Fruit fly (Drosophila melanogaster) whole organism, adult: ENCODE data around the gene CG14995.

Source experiments
- CG7101 ChIP-seq: fragments of 200-800 bp; sonication (Bioruptor generic); optimal IDR thresholded peaks from 2 replicates; lab custom pipeline; 2018; ENCODE audit warnings: missing biosample characterization, mild to moderate bottlenecking, missing genetic modification characterization, moderate library complexity
- Clk ChIP-seq: fragments of 200-800 bp; sonication (Bioruptor generic); optimal IDR thresholded peaks from 2 replicates; lab custom pipeline; 2017; ENCODE audit warnings: missing biosample characterization, missing genetic modification characterization
- Crg-1 ChIP-seq: fragments of 200-800 bp; sonication (Bioruptor generic); optimal IDR thresholded peaks from 2 replicates; lab custom pipeline; 2016; ENCODE audit warnings: missing biosample characterization, missing genetic modification characterization
- Hr96 ChIP-seq: fragments of 200-800 bp; sonication (Bioruptor generic); optimal IDR thresholded peaks from 2 replicates; lab custom pipeline; 2016; ENCODE audit warnings: missing biosample characterization, missing genetic modification characterization
- Mnt ChIP-seq: fragments of 200-800 bp; sonication (Bioruptor generic); optimal IDR thresholded peaks from 2 replicates; lab custom pipeline; 2016; ENCODE audit warnings: missing biosample characterization, mild to moderate bottlenecking, missing genetic modification characterization
- toe ChIP-seq: fragments of 200-800 bp; sonication (Bioruptor generic); optimal IDR thresholded peaks from 2 replicates; lab custom pipeline; 2016; ENCODE audit warnings: missing biosample characterization, missing genetic modification characterization

DNA sequence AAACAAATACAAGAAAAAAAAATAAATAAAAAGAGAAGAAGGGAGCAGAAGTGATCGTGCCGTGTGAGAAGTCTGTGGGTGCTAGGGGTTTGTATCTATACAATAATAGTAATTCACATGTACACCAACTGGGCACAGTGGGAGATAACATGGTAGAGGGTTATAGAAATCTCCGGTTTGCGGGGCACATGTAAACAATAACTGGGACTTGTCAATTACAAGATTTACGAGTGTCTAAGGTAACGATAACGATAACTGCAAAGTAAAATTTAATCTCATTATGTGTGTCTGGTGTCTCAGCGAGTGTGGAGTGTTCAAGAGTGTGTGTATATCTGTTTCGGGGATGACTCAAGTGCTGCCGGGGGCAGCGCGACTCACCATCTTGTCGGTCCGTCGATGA lies 27.7 kb upstream of the CG14995 start:
- TF ChIP-seq Clk (GFP tag; lab: Kevin White, UChicago): no peak
- no peak for TF ChIP-seq Hr96 (GFP tag; lab: Kevin White, UChicago)
- no peak for TF ChIP-seq toe (GFP tag; lab: Kevin White, UChicago)
- TF ChIP-seq CG7101 (tag; lab: Kevin White, UChicago): no peak
- no peak for TF ChIP-seq Crg-1
- peak; percentile 54 for TF ChIP-seq Mnt (GFP tag; lab: Kevin White, UChicago)
